Worm (Caenorhabditis elegans) whole organism, L4 larva: Measurements from ENCODE around the gene str-73.
A peak's percentile ranks its signal among the peaks of the same experiment; 100 is the strongest.

Experiments used
- D1046.2 ChIP-seq: fragments of 200-800 bp; sonication (Bioruptor generic); IDR thresholded peaks from 2 replicates; pipeline ENCODE4 v1.3.6; 2022; ENCODE audit warnings: missing genetic modification characterization, missing compliant biosample characterization
- F10B5.3 ChIP-seq: sonication (generic microtip); optimal IDR thresholded peaks from 2 replicates; lab custom pipeline; 2016; ENCODE audit warnings: mild to moderate bottlenecking, missing genetic modification characterization, missing compliant biosample characterization
- F44E2.7 ChIP-seq: fragments of 200-800 bp; sonication (Bioruptor generic); IDR thresholded peaks from 2 replicates; pipeline ENCODE4 v2.1.2; 2022; ENCODE audit warnings: missing genetic modification characterization, missing compliant biosample characterization
- T26A8.4 ChIP-seq: fragments of 200-800 bp; sonication (Bioruptor generic); IDR thresholded peaks from 2 replicates; pipeline ENCODE4 v1.3.6; 2022; ENCODE audit warnings: missing genetic modification characterization, missing compliant biosample characterization
- ZK546.5 ChIP-seq, 2 experiments: sonication (generic microtip); optimal IDR thresholded peaks; 2 replicates each; lab custom pipeline; 2017; ENCODE audit warnings: missing biosample characterization in 2 of 2, missing genetic modification characterization in 2 of 2
- aha-1 ChIP-seq: fragments of 150-350 bp; peaks from one replicate; lab custom pipeline; 2014; ENCODE audit warnings: missing biosample characterization, missing genetic modification characterization
- ceh-20 ChIP-seq: fragments of 200-800 bp; sonication (Bioruptor generic); IDR thresholded peaks from 2 replicates; pipeline ENCODE4 v1.3.6; 2022; ENCODE audit warnings: missing genetic modification reagents, missing genetic modification characterization, missing compliant biosample characterization
- ceh-44 ChIP-seq: fragments of 200-800 bp; sonication (Bioruptor generic); IDR thresholded peaks from 2 replicates; pipeline ENCODE4 v1.3.6; 2022; ENCODE audit warnings: missing genetic modification reagents, missing genetic modification characterization, missing compliant biosample characterization
- ceh-62 ChIP-seq: sonication (generic microtip); optimal IDR thresholded peaks from 2 replicates; lab custom pipeline; 2017; ENCODE audit warnings: missing biosample characterization, missing genetic modification characterization
- ctbp-1 ChIP-seq: fragments of 200-800 bp; sonication (Bioruptor generic); IDR thresholded peaks from 2 replicates; pipeline ENCODE4 v1.3.6; 2022; ENCODE audit warnings: missing genetic modification reagents, missing genetic modification characterization, missing compliant biosample characterization
- duxl-1 ChIP-seq: sonication (generic microtip); optimal IDR thresholded peaks from 2 replicates; lab custom pipeline; 2016; ENCODE audit warnings: mild to moderate bottlenecking, missing genetic modification characterization, moderate library complexity, missing compliant biosample characterization; ENCODE audit not compliant: poor library complexity
- egl-27 ChIP-seq: sonication (generic microtip); optimal IDR thresholded peaks from 3 replicates; lab custom pipeline; 2017; ENCODE audit warnings: missing biosample characterization, missing genetic modification reagents, missing genetic modification characterization
- lim-7 ChIP-seq: fragments of 200-800 bp; sonication (Bioruptor generic); IDR thresholded peaks from 2 replicates; pipeline ENCODE4 v1.3.6; 2022; ENCODE audit warnings: missing genetic modification characterization, missing compliant biosample characterization
- lin-1 ChIP-seq: fragments of 200-800 bp; sonication (Bioruptor generic); IDR thresholded peaks from 2 replicates; pipeline ENCODE4 v1.3.6; 2022; ENCODE audit warnings: missing genetic modification reagents, missing genetic modification characterization, missing compliant biosample characterization
- lin-13 ChIP-seq: fragments of 150-350 bp; optimal IDR thresholded peaks from 2 replicates; lab custom pipeline; 2014; ENCODE audit warnings: missing biosample characterization, missing genetic modification reagents, missing genetic modification characterization
- lin-38 ChIP-seq: fragments of 200-800 bp; sonication (Bioruptor generic); IDR thresholded peaks from 2 replicates; pipeline ENCODE4 v1.3.6; 2022; ENCODE audit warnings: missing genetic modification reagents, missing genetic modification characterization, missing compliant biosample characterization
- lin-39 ChIP-seq: fragments of 150-350 bp; optimal IDR thresholded peaks from 2 replicates; lab custom pipeline; 2014; ENCODE audit warnings: missing biosample characterization, missing genetic modification reagents, missing genetic modification characterization
- madf-9 ChIP-seq: fragments of 200-800 bp; sonication (Bioruptor generic); conservative IDR thresholded peaks from 2 replicates; pipeline ENCODE4 v1.3.6; 2022; ENCODE audit warnings: missing genetic modification reagents, missing genetic modification characterization, missing compliant biosample characterization
- mdl-1 ChIP-seq, 2 experiments: fragments of 150-350 bp in 1 of 2; sonication (generic microtip) in 1 of 2; optimal IDR thresholded peaks; 2 replicates each; lab custom pipeline; 2014 to 2017; ENCODE audit warnings: missing biosample characterization in 2 of 2, missing genetic modification characterization in 2 of 2
- mdt-29 ChIP-seq: fragments of 200-800 bp; sonication (Bioruptor generic); IDR thresholded peaks from 2 replicates; pipeline ENCODE4 v1.3.6; 2022; ENCODE audit warnings: missing genetic modification reagents, missing genetic modification characterization, missing compliant biosample characterization
- mes-2 ChIP-seq: sonication (generic microtip); optimal IDR thresholded peaks from 2 replicates; lab custom pipeline; 2016; ENCODE audit warnings: missing genotype, mild to moderate bottlenecking, missing genetic modification characterization, missing compliant biosample characterization; ENCODE audit not compliant: poor library complexity, severe bottlenecking
- mxl-2 ChIP-seq: fragments of 200-800 bp; sonication (Bioruptor generic); conservative IDR thresholded peaks from 2 replicates; pipeline ENCODE4 v1.3.6; 2022; ENCODE audit warnings: missing genetic modification reagents, missing genetic modification characterization, missing compliant biosample characterization
- nhr-102 ChIP-seq: sonication (generic microtip); optimal IDR thresholded peaks from 2 replicates; lab custom pipeline; 2016; ENCODE audit warnings: mild to moderate bottlenecking, missing genetic modification characterization, moderate library complexity, missing compliant biosample characterization
- nhr-237 ChIP-seq: sonication (generic microtip); optimal IDR thresholded peaks from 2 replicates; lab custom pipeline; 2017; ENCODE audit warnings: missing biosample characterization, missing genetic modification characterization
- nhr-28 ChIP-seq: fragments of 150-350 bp; optimal IDR thresholded peaks from 2 replicates; lab custom pipeline; 2014; ENCODE audit warnings: missing biosample characterization, missing genetic modification characterization
- nhr-41 ChIP-seq: fragments of 200-800 bp; sonication (Bioruptor generic); IDR thresholded peaks from 2 replicates; pipeline ENCODE4 v1.3.6; 2022; ENCODE audit warnings: missing genetic modification reagents, missing genetic modification characterization, missing compliant biosample characterization
- snpc-1.2 ChIP-seq: fragments of 200-800 bp; sonication (Bioruptor generic); IDR thresholded peaks from 2 replicates; pipeline ENCODE4 v1.3.6; 2022; ENCODE audit warnings: missing genetic modification reagents, missing genetic modification characterization, missing compliant biosample characterization
- tra-1 ChIP-seq: fragments of 200-800 bp; sonication (Bioruptor generic); IDR thresholded peaks from 2 replicates; pipeline ENCODE4 v1.3.6; 2022; ENCODE audit warnings: missing genetic modification reagents, missing genetic modification characterization, missing compliant biosample characterization
- unc-62 ChIP-seq, 3 experiments: fragments of 150-350 bp in 1 of 3; sonication (generic microtip); optimal IDR thresholded peaks in 2 of 3; peaks in 1 of 3; 1 replicate in 1 of 3; 2 replicates in 2 of 3; lab custom pipeline; 2014 to 2017; ENCODE audit warnings: missing biosample characterization in 3 of 3, missing genetic modification characterization in 3 of 3, missing genetic modification reagents in 3 of 3, missing genotype in 1 of 3
- zip-11 ChIP-seq: fragments of 200-800 bp; sonication (Bioruptor generic); IDR thresholded peaks from 2 replicates; pipeline ENCODE4 v1.3.6; 2022; ENCODE audit warnings: missing genetic modification characterization, missing compliant biosample characterization

Gene str-73

ce11 chrV:16401519-16401918, 28.5 kb upstream of the str-73 start, which contains the start of gene F13A7.14 (continued):
- peak; percentile 59; the same call in 1 of the 2 replicates for TF ChIP-seq tra-1

ce11 chrV:16403974-16404373, 26.1 kb upstream of the str-73 start, which contains the start of gene syp-1:
TSS of gene syp-1 (plus strand) at chrV:16404274.
- TF ChIP-seq nhr-41 (GFP tag; lab: Robert Waterston, UW) (no peak), F44E2.7 (GFP tag; lab: Robert Waterston, UW) (no peak)

ce11 chrV:16405366-16405765, 24.7 kb upstream of the str-73 start:
- no peak for TF ChIP-seq ctbp-1 (GFP tag; lab: Robert Waterston, UW)
- TF ChIP-seq lin-38 (GFP tag; lab: Robert Waterston, UW), result peak; percentile 75
- TF ChIP-seq, all 104 proteins: peak for 1

- TF ChIP-seq ZK546.5 (tag; optimal IDR thresholded peaks at IDR 0.05; lab: Kevin White, UChicago), result no peak
- TF ChIP-seq unc-62 (GFP tag; optimal IDR thresholded peaks at IDR 0.05 in 1 of 2; lab: Kevin White, UChicago), result peak in 1 of 2 experiments; percentile 70
- TF ChIP-seq unc-62 (tag; optimal IDR thresholded peaks at IDR 0.05; lab: Kevin White, UChicago), result no peak
These were observed 23.7 kb upstream of the str-73 start for ce11 chrV:16406357-16406756.

- TF ChIP-seq mdl-1 (tag; optimal IDR thresholded peaks at IDR 0.05; lab: Kevin White, UChicago), result no peak
- no peak for TF ChIP-seq ceh-20 (GFP tag; lab: Robert Waterston, UW)
- no peak for TF ChIP-seq nhr-28 (tag; lab: Kevin White, UChicago)
- no peak for TF ChIP-seq T26A8.4 (GFP tag; lab: Robert Waterston, UW)
- TF ChIP-seq, all 104 proteins: peak for 0
These were observed 22.4 kb upstream of the str-73 start, which contains the start of gene F26D2.3 for ce11 chrV:16407663-16408062. TSS of gene F26D2.3 (plus strand) at chrV:16407963.

- 0 out of 2 replicates have a peak, but pooled peaks have one; percentile 11 for TF ChIP-seq mxl-2 (GFP tag; lab: Robert Waterston, UW)
- TF ChIP-seq ceh-62 (tag; lab: Kevin White, UChicago), result no peak
- no peak for TF ChIP-seq ceh-44 (GFP tag; lab: Robert Waterston, UW)
- TF ChIP-seq aha-1 (tag; lab: Kevin White, UChicago), result peak; percentile 78
- TF ChIP-seq lin-39 (tag; lab: Kevin White, UChicago), result no peak
- TF ChIP-seq D1046.2 (GFP tag; lab: Robert Waterston, UW), result no peak
- TF ChIP-seq unc-62 (GFP tag; optimal IDR thresholded peaks at IDR 0.05 in 1 of 2; lab: Kevin White, UChicago), result peak in 1 of 2 experiments; percentile 60
- TF ChIP-seq unc-62 (tag; optimal IDR thresholded peaks at IDR 0.05; lab: Kevin White, UChicago), result no peak
- TF ChIP-seq nhr-102 (tag; lab: Kevin White, UChicago), result no peak
These were observed 19.5 kb upstream of the str-73 start, which contains the start of gene srh-145 for ce11 chrV:16410521-16410920. TSS of gene srh-145 (plus strand) at chrV:16410713.

ce11 chrV:16417014-16417413, 13.0 kb upstream of the str-73 start, which contains the start of gene str-55:
TSS of gene str-55 (minus strand) at chrV:16417114.
- TF ChIP-seq egl-27 (no peak), lim-7 (GFP tag; lab: Robert Waterston, UW) (no peak), snpc-1.2 (GFP tag; lab: Robert Waterston, UW) (no peak), mes-2 (no peak), madf-9 (GFP tag; lab: Robert Waterston, UW) (no peak), nhr-237 (tag; lab: Kevin White, UChicago) (no peak), unc-62 (GFP tag; optimal IDR thresholded peaks at IDR 0.05 in 1 of 2; lab: Kevin White, UChicago) (no peak), unc-62 (tag; optimal IDR thresholded peaks at IDR 0.05; lab: Kevin White, UChicago) (no peak), D1046.2 (GFP tag; lab: Robert Waterston, UW) (no peak), lin-13 (GFP tag; lab: Kevin White, UChicago) (no peak), zip-11 (GFP tag; lab: Robert Waterston, UW) (no peak), duxl-1 (tag; lab: Kevin White, UChicago) (no peak), aha-1 (tag; lab: Kevin White, UChicago) (no peak), lin-1 (GFP tag; lab: Robert Waterston, UW) (no peak), F10B5.3 (tag; lab: Kevin White, UChicago) (no peak), mdt-29 (no peak)
- TF ChIP-seq, all 104 proteins: peak for 0
